Worm (Caenorhabditis elegans): ENCODE data around the gene clec-160.

DNA sequence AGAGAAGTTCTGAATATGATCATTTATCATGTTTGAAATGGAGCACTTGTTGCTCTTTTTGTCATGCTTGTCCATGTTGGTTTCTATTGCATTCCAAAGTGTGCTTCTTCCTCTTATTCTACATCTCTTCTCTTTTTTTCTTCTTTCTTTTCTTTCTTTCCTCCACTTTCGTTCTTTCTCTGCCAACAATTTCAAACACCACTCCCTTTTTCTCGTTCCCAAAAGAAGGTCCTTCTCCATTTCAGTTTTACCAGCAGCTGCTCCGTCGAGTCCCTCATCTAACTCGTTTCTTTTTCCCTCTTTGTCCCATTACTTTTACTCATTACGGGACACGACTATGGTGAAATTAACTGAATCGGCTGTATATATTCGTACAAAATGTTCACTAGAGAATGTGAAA is 20.8 kb downstream of the clec-160 start, which contains the start of gene F09G8.5:
- TF ChIP-seq T23F11.4 (GFP tag; optimal IDR thresholded peaks at IDR 0.05) (no peak), sox-4 (tag; optimal IDR thresholded peaks at IDR 0.05) (no peak), fkh-10 (GFP tag; optimal IDR thresholded peaks at IDR 0.05) (no peak), unc-55 (GFP tag; optimal IDR thresholded peaks at IDR 0.05) (no peak), ama-1 (optimal IDR thresholded peaks at IDR 0.05) (no peak), fax-1 (tag; optimal IDR thresholded peaks at IDR 0.05) (no peak), lin-11 (tag; optimal IDR thresholded peaks at IDR 0.05) (no peak), npax-4 (tag; optimal IDR thresholded peaks at IDR 0.05) (no peak)
